Worm (Caenorhabditis elegans) whole organism, early embryonic: Measurements from ENCODE around the gene clc-7.

Experiments used
- B0310.2 ChIP-seq: sonication (generic microtip); optimal IDR thresholded peaks from 2 replicates; lab custom pipeline; 2016; ENCODE audit warnings: mild to moderate bottlenecking, missing genetic modification characterization, missing compliant biosample characterization
- F13C5.2 ChIP-seq: sonication (generic microtip); optimal IDR thresholded peaks from 2 replicates; lab custom pipeline; 2017; ENCODE audit warnings: mild to moderate bottlenecking, missing genetic modification characterization, inconsistent platforms, missing compliant biosample characterization
- aly-1 ChIP-seq: sonication (generic microtip); optimal IDR thresholded peaks from 2 replicates; lab custom pipeline; 2016; ENCODE audit warnings: missing genetic modification characterization, missing compliant biosample characterization
- ama-1 ChIP-seq: fragments of 150-350 bp; optimal IDR thresholded peaks from 2 replicates; lab custom pipeline; 2014
- ceh-13 ChIP-seq: fragments of 200-800 bp; sonication (Bioruptor generic); optimal IDR thresholded peaks from 2 replicates; lab custom pipeline; 2018; ENCODE audit warnings: mild to moderate bottlenecking, missing genetic modification characterization, missing compliant biosample characterization
- ceh-36 ChIP-seq: sonication (generic microtip); optimal IDR thresholded peaks from 2 replicates; lab custom pipeline; 2016; ENCODE audit warnings: missing genetic modification characterization, inconsistent platforms, missing compliant biosample characterization
- ets-7 ChIP-seq: sonication (generic microtip); optimal IDR thresholded peaks from 2 replicates; lab custom pipeline; 2016; ENCODE audit warnings: missing genotype, missing genetic modification characterization, missing compliant biosample characterization
- flt-1 ChIP-seq: fragments of 200-800 bp; sonication (Bioruptor generic); IDR thresholded peaks from 2 replicates; pipeline ENCODE4 v1.3.6; 2022; ENCODE audit warnings: missing genetic modification characterization, missing compliant biosample characterization
- hmbx-1 ChIP-seq: sonication (generic microtip); optimal IDR thresholded peaks from 2 replicates; lab custom pipeline; 2016; ENCODE audit warnings: mild to moderate bottlenecking, missing genetic modification characterization, missing compliant biosample characterization
- hmg-4 ChIP-seq: fragments of 200-800 bp; sonication (Bioruptor generic); optimal IDR thresholded peaks from 2 replicates; lab custom pipeline; 2018; ENCODE audit warnings: mild to moderate bottlenecking, missing genetic modification characterization, missing compliant biosample characterization
- hnd-1 ChIP-seq: sonication (generic microtip); optimal IDR thresholded peaks from 2 replicates; lab custom pipeline; 2016; ENCODE audit warnings: missing genetic modification characterization, missing compliant biosample characterization
- pes-1 ChIP-seq: fragments of 200-800 bp; sonication (Bioruptor generic); IDR thresholded peaks from 2 replicates; pipeline ENCODE4 v1.3.6; 2022; ENCODE audit warnings: missing genetic modification reagents, missing genetic modification characterization, missing compliant biosample characterization
- scrt-1 ChIP-seq: fragments of 200-800 bp; sonication (Bioruptor generic); IDR thresholded peaks from 2 replicates; pipeline ENCODE4 v1.3.6; 2022; ENCODE audit warnings: missing genetic modification characterization, missing compliant biosample characterization
- sea-1 ChIP-seq: fragments of 200-800 bp; sonication (Bioruptor generic); conservative IDR thresholded peaks from 2 replicates; pipeline ENCODE4 v1.3.6; 2022; ENCODE audit warnings: missing genetic modification characterization, missing compliant biosample characterization
- tbx-11 ChIP-seq: fragments of 200-800 bp; sonication (Bioruptor generic); IDR thresholded peaks from 2 replicates; pipeline ENCODE4 v1.3.6; 2022; ENCODE audit warnings: missing genetic modification characterization, missing compliant biosample characterization
- tbx-37 ChIP-seq: fragments of 200-800 bp; sonication (Bioruptor generic); conservative IDR thresholded peaks from 2 replicates; pipeline ENCODE4 v1.3.6; 2022; ENCODE audit warnings: missing genetic modification reagents, missing genetic modification characterization, missing compliant biosample characterization
- tra-4 ChIP-seq: sonication (generic microtip); optimal IDR thresholded peaks from 2 replicates; lab custom pipeline; 2017; ENCODE audit warnings: missing genetic modification characterization, missing compliant biosample characterization

Gene clc-7

ce11 chrX:5111894-5112293 is 44.0 kb downstream of the clc-7 start:
- TF ChIP-seq ceh-36 (tag; lab: Kevin White, UChicago) (no peak), sea-1 (no peak), aly-1 (tag; lab: Kevin White, UChicago) (no peak), hmg-4 (GFP tag; lab: Kevin White, UChicago) (no peak), hnd-1 (tag; lab: Kevin White, UChicago) (no peak), hmbx-1 (tag; lab: Kevin White, UChicago) (no peak), ceh-13 (GFP tag; lab: Kevin White, UChicago) (no peak), tra-4 (tag; lab: Kevin White, UChicago) (no peak), ama-1 (lab: Kevin White, UChicago) (no peak), ets-7 (no peak), tbx-11 (GFP tag; lab: Robert Waterston, UW) (no peak), flt-1 (no peak), scrt-1 (GFP tag; lab: Robert Waterston, UW) (no peak), F13C5.2 (tag; lab: Kevin White, UChicago) (no peak), pes-1 (GFP tag; lab: Robert Waterston, UW) (no peak), B0310.2 (tag; lab: Kevin White, UChicago) (no peak), tbx-37 (GFP tag; lab: Robert Waterston, UW) (no peak)

ce11 chrX:5115511-5115910 is 47.6 kb downstream of the clc-7 start:
- TF ChIP-seq tbx-11 (GFP tag; lab: Robert Waterston, UW) (no peak), B0310.2 (tag; lab: Kevin White, UChicago) (no peak)

- TF ChIP-seq ama-1 (lab: Kevin White, UChicago) (no peak), ceh-36 (tag; lab: Kevin White, UChicago) (no peak)
Observed at ce11 chrX:5116180-5116579, 48.3 kb downstream of the clc-7 start.

ce11 chrX:5116816-5117459 is 49.0 kb downstream of the clc-7 start, which contains the start of gene apl-1:
Gene apl-1, minus strand, starts transcription at chrX:5116866.
- no peak for TF ChIP-seq ets-7
- no peak for TF ChIP-seq ceh-36 (tag; lab: Kevin White, UChicago)
- TF ChIP-seq hnd-1 (tag; lab: Kevin White, UChicago) = no peak
- TF ChIP-seq B0310.2 (tag; lab: Kevin White, UChicago) = no peak
- TF ChIP-seq flt-1 = no peak
- no peak for TF ChIP-seq hmg-4 (GFP tag; lab: Kevin White, UChicago)
- no peak for TF ChIP-seq aly-1 (tag; lab: Kevin White, UChicago)
- TF ChIP-seq scrt-1 (GFP tag; lab: Robert Waterston, UW) = no peak
- no peak for TF ChIP-seq sea-1
- TF ChIP-seq ceh-13 (GFP tag; lab: Kevin White, UChicago) = no peak
- no peak for TF ChIP-seq ama-1 (lab: Kevin White, UChicago)
- TF ChIP-seq tbx-11 (GFP tag; lab: Robert Waterston, UW) = no peak
- TF ChIP-seq pes-1 (GFP tag; lab: Robert Waterston, UW) = no peak
- no peak for TF ChIP-seq hmbx-1 (tag; lab: Kevin White, UChicago)
- no peak for TF ChIP-seq tbx-37 (GFP tag; lab: Robert Waterston, UW)
- TF ChIP-seq tra-4 (tag; lab: Kevin White, UChicago) = no peak
- no peak for TF ChIP-seq F13C5.2 (tag; lab: Kevin White, UChicago)

DNA sequence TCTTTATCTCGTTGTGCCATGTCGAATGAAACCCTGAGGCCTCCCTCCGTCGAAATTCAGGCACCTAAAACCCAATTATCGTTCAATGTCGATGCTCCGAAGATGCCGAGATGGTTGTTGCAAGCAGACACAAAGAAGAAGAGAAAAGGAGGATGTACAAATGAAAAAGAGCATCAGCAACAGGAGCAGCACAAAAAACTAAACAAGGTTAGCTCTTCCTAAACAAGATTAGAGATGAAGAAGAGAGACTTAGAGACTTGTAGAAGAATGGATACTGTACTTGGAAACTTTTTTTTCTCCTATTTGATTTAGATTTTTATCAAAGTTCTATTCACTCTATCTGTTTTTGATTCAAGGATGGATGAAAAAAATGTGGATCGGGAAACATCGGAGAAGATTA is 49.7 kb downstream of the clc-7 start:
- TF ChIP-seq ceh-13 (GFP tag; lab: Kevin White, UChicago) = no peak

DNA sequence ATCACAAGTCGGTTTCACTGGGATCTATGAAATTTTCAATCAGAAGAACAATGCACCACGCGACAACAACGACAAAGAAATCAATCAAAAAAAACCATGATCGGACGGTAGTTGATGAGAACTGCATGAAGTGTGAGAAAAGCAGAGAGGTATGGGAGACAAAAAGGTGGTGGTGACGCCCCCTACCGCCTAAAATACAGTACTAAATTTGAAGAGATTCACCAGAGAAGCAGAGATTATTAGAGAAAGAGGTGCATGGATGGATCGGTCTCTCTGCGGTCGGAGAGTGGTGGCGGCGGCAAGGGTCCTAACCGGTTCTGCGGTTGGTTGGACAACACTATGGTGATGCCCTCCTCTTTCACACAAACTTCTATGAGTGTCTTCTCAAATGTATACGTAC is 51.4 kb downstream of the clc-7 start:
- TF ChIP-seq tbx-11 (GFP tag; lab: Robert Waterston, UW) = no peak
- no peak for TF ChIP-seq ets-7
- TF ChIP-seq aly-1 (tag; lab: Kevin White, UChicago) = no peak
- TF ChIP-seq flt-1 = no peak
- no peak for TF ChIP-seq scrt-1 (GFP tag; lab: Robert Waterston, UW)
- no peak for TF ChIP-seq ceh-36 (tag; lab: Kevin White, UChicago)
- no peak for TF ChIP-seq hmbx-1 (tag; lab: Kevin White, UChicago)
- no peak for TF ChIP-seq hmg-4 (GFP tag; lab: Kevin White, UChicago)
- no peak for TF ChIP-seq tra-4 (tag; lab: Kevin White, UChicago)
- TF ChIP-seq F13C5.2 (tag; lab: Kevin White, UChicago) = no peak
- TF ChIP-seq hnd-1 (tag; lab: Kevin White, UChicago) = no peak

DNA sequence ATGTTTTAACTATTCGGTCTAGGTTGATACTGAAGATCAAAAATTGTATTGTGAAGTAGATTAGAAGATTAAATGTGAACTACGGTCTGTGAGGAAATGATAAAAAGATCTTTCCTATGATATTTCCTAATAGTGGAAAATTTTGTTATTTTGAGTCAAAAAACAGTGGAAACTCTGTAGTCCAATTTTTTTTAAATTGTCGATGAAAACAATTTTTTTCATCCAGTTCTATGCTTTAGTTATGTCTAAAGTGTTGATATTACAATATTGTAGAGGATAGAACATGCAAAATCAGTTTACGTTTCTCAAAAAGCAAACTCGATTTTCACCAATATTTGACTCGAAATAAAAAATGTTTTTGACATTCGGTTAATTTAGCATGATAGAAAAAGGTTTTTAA is 51.8 kb downstream of the clc-7 start:
- TF ChIP-seq B0310.2 (tag; lab: Kevin White, UChicago) (no peak), ama-1 (lab: Kevin White, UChicago) (no peak)

ce11 chrX:5120196-5120595 is 52.3 kb downstream of the clc-7 start:
- no peak for TF ChIP-seq hnd-1 (tag; lab: Kevin White, UChicago)
- TF ChIP-seq hmg-4 (GFP tag; lab: Kevin White, UChicago) = no peak
- TF ChIP-seq ceh-36 (tag; lab: Kevin White, UChicago) = no peak
- no peak for TF ChIP-seq tra-4 (tag; lab: Kevin White, UChicago)
- TF ChIP-seq pes-1 (GFP tag; lab: Robert Waterston, UW) = no peak
